Worm (Caenorhabditis elegans): ENCODE results near the gene F08G2.7.
A peak's percentile ranks its signal among the peaks of the same experiment; 100 is the strongest.
"Not testable (repeated sequence)": the region's sequence is repeated elsewhere in the genome, so short reads cannot be mapped to it uniquely, and the experiment has no call there.

F08G2.7 gene

DNA sequence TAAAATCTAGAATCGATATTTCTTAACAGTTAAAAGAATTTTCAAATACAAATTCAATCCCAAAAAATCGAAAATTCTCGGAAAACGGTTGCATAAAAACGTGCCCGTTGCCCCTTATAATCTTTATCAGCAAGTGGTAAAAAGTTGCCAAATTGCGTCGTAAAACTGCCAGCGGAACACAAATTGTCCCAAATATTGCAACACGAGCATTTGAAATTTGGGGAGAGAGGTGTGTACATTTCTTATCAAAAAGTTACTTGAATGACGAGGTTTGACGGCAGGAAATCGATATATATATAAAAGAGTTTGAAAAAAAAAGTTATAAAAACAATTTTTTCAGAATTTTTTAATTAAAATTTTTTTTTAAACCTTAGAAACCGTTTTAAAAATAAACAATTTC lies 5.1 kb upstream of the F08G2.7 start:
- TF ChIP-seq pqm-1 (tag; optimal IDR thresholded peaks at IDR 0.05): no peak
- TF ChIP-seq elt-2 (tag; optimal IDR thresholded peaks at IDR 0.05): peak; percentile 4
- TF ChIP-seq che-1 (tag; optimal IDR thresholded peaks at IDR 0.05): no peak

DNA sequence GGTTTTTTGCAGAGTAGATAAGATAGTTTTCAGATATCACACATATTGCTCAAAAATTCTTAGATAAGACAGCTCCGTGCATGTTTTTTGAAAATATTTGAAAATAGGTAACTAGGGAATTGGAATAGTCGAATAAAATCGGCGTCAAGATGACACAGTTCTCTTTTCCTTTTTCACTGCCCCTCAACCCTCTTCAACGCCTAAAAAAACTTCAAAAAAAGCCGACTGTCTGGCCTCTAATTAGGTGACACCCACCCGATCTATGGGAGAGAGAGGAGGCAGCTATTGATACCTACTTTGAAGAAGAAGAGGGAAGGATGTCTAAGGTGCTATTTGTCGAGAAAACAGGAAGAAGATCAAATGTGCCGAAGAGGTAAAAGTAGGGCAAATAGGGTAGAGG lies 1.4 kb upstream of the F08G2.7 start:
- TF ChIP-seq fkh-10 (GFP tag; optimal IDR thresholded peaks at IDR 0.05) (no peak), ama-1 (optimal IDR thresholded peaks at IDR 0.05) (no peak), pat-9 (tag; optimal IDR thresholded peaks at IDR 0.05) (no peak), nfya-1 (tag; optimal IDR thresholded peaks at IDR 0.05) (no peak)

DNA sequence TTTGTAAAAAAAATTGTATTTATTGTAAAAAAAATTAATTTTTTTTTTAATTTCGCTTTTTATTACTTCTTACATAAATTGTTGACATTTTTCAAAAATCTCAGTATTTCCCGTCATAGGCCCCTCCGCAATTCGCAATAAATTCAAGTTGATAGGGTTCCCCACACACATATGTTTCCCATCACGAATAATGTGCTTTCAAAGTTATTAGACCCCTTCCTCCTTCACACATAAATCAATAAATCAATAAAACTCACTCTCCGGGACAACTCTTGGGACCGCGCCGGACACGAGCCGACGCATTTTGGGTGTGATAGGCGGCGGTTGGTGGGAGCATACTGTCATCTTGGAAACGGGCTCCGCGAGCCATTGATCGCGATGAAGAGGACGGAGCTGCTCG lies 1.5 kb downstream of the F08G2.7 start:
- TF ChIP-seq tbx-7 (tag; optimal IDR thresholded peaks at IDR 0.05): no peak
- TF ChIP-seq ama-1 (optimal IDR thresholded peaks at IDR 0.05): no peak
- TF ChIP-seq madf-2 (tag; optimal IDR thresholded peaks at IDR 0.05): no peak
- no peak for TF ChIP-seq nfya-1 (tag; optimal IDR thresholded peaks at IDR 0.05)
- TF ChIP-seq elt-4 (tag; optimal IDR thresholded peaks at IDR 0.05): no peak
- no peak for TF ChIP-seq lin-11 (tag; optimal IDR thresholded peaks at IDR 0.05)
- no peak for TF ChIP-seq ceh-30 (tag; optimal IDR thresholded peaks at IDR 0.05)
- TF ChIP-seq nhr-232 (tag; optimal IDR thresholded peaks at IDR 0.05): no peak
- TF ChIP-seq hlh-13 (GFP tag; optimal IDR thresholded peaks at IDR 0.05): no peak
- no peak for TF ChIP-seq ceh-34 (tag; optimal IDR thresholded peaks at IDR 0.05)
- TF ChIP-seq hlh-15 (tag; optimal IDR thresholded peaks at IDR 0.05): no peak
- no peak for TF ChIP-seq elt-2 (tag; optimal IDR thresholded peaks at IDR 0.05)
- TF ChIP-seq hlh-8 (tag; optimal IDR thresholded peaks at IDR 0.05): no peak
- no peak for TF ChIP-seq ceh-48 (tag; optimal IDR thresholded peaks at IDR 0.05)
- TF ChIP-seq eyg-1 (tag; optimal IDR thresholded peaks at IDR 0.05): no peak

DNA sequence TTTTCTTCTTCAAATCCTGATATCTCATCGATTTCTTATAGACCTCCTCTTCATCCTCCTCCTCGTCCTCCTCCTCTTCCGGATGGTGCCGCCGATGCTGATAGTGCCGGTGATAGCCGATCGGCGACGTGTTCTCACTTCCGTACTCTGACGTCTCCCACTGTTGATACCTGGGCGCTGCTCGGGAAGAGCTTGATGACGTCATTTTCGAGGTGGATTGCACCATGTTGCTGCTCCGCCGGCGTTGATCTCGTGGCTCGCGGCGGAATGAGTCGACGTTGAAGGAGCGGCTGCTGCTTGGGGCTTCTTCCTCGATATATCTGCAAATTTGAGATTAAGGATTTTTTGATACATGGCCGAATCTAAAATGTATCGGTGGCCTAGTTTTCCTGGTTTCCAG lies 2.6 kb downstream of the F08G2.7 start:
- TF ChIP-seq ceh-9 (tag; optimal IDR thresholded peaks at IDR 0.05) (no peak), pat-9 (tag; optimal IDR thresholded peaks at IDR 0.05) (no peak), K09A11.1 (tag; optimal IDR thresholded peaks at IDR 0.05; ENCODE audit: insufficient read depth) (no peak), hlh-15 (tag; optimal IDR thresholded peaks at IDR 0.05) (no peak)

ce11 chrII:13835724-13836307 lies 5.1 kb downstream of the F08G2.7 start, which contains the start of gene ins-37:
TSS of gene ins-37 (minus strand) at chrII:13836107.
- TF ChIP-seq gmeb-2, ceh-34, unc-86 (tag; optimal IDR thresholded peaks at IDR 0.05): not testable (repeated sequence)

DNA sequence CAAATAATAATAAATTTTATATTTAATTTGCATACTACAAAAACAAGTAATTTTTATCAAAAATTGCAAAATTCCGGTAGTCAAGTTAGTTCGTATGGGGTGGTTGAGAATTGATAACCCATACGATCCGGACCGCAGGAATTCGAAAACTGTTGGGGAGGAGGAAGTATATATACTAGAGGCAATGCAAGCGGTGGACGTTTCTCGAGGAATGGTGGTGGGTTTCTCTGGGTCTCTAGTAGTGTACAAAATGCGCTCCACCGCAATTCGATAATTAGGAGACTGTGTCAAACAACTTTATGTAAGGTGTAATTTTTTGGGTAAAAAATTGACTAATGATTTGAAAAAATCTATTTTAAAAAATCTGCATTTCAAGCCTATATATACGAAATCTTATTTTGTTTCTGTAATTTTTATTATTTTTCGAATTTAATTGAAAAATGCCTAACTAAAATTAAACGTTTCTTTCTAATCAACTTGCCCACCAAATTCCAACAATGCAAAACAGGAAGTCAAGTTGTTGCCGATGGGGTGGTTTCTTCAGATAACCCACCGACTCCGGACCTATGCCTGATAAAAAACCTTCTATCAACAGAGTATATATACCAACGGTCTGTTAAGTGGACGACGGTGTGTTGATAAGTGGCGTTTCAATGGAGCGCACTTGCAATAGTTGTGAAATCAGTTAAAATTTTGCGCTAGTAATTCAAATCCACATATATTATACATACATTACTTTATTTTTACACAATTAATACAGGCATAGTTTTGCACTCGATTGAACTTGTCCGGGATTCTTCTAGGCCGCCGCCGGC lies 6.4 kb downstream of the F08G2.7 start:
- peak; percentile 74 for TF ChIP-seq ceh-48 (tag; optimal IDR thresholded peaks at IDR 0.05)
- TF ChIP-seq fkh-6 (tag; optimal IDR thresholded peaks at IDR 0.05): peak; percentile 61
- TF ChIP-seq che-1 (tag; optimal IDR thresholded peaks at IDR 0.05): peak; percentile 82
- peak; percentile 60 for TF ChIP-seq pax-1 (tag; optimal IDR thresholded peaks at IDR 0.05)
- peak; percentile 58 for TF ChIP-seq ceh-6 (GFP tag; optimal IDR thresholded peaks at IDR 0.05)
- peak; percentile 75 for TF ChIP-seq C38D4.7 (GFP tag; optimal IDR thresholded peaks at IDR 0.05)
- TF ChIP-seq elt-2 (tag; optimal IDR thresholded peaks at IDR 0.05): peak; percentile 81
- TF ChIP-seq eyg-1 (tag; optimal IDR thresholded peaks at IDR 0.05): peak; percentile 50
- peak; percentile 80 for TF ChIP-seq unc-42 (tag; optimal IDR thresholded peaks at IDR 0.05)
- TF ChIP-seq ceh-2 (tag; optimal IDR thresholded peaks at IDR 0.05): peak; percentile 70
- peak; percentile 33 for TF ChIP-seq tbx-7 (tag; optimal IDR thresholded peaks at IDR 0.05)
- peak; percentile 68 for TF ChIP-seq lin-11 (tag; optimal IDR thresholded peaks at IDR 0.05)
- TF ChIP-seq K02D7.2 (tag; optimal IDR thresholded peaks at IDR 0.05): peak; percentile 54
- no peak for TF ChIP-seq mec-3 (tag; optimal IDR thresholded peaks at IDR 0.05; ENCODE audit: borderline replicate concordance)
- no peak for TF ChIP-seq K09A11.1 (tag; optimal IDR thresholded peaks at IDR 0.05; ENCODE audit: insufficient read depth)
- peak; percentile 65 for TF ChIP-seq ztf-16 (tag; optimal IDR thresholded peaks at IDR 0.05)
- TF ChIP-seq unc-3 (GFP tag; conservative IDR thresholded peaks at IDR 0.05): peak; percentile 87
- peak; percentile 64 for TF ChIP-seq unc-3 (tag; optimal IDR thresholded peaks at IDR 0.05)
- TF ChIP-seq hlh-13 (GFP tag; optimal IDR thresholded peaks at IDR 0.05): peak; percentile 84
- peak; percentile 38 for TF ChIP-seq hlh-6 (tag; optimal IDR thresholded peaks at IDR 0.05)
- peak; percentile 59 for TF ChIP-seq ceh-9 (tag; optimal IDR thresholded peaks at IDR 0.05)
- peak; percentile 25 for TF ChIP-seq lim-6 (tag; optimal IDR thresholded peaks at IDR 0.05)
- peak; percentile 83 for TF ChIP-seq madf-2 (tag; optimal IDR thresholded peaks at IDR 0.05)
- TF ChIP-seq dve-1 (tag; optimal IDR thresholded peaks at IDR 0.05): peak; percentile 81
- peak; percentile 31 for TF ChIP-seq ceh-24 (tag; optimal IDR thresholded peaks at IDR 0.05)
- TF ChIP-seq pat-9 (tag; optimal IDR thresholded peaks at IDR 0.05): peak; percentile 77
- peak; percentile 57 for TF ChIP-seq zip-5 (tag; optimal IDR thresholded peaks at IDR 0.05)

All from whole organism, late embryonic.